Worm (Caenorhabditis elegans): Measurements from ENCODE around the gene glod-4.

DNA sequence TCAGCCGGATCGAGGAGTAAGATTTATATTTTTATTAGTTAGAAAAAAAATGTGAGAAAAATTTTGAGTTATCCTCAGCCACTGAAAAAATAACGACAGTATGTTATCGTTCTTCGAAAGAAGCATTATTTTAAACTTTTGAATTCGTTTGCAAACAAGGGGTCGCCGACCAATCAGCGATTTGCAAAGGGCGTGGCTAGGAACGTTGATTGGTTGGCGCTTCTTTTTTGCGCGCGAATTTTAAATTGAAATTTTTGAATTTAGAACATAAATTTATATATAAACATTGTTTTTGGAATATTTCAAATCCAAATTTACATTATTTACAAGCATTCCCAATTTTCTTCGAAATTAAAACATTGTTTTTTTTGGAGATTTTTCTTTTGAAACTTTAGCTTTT lies 10.2 kb upstream of the glod-4 start:
- TF ChIP-seq pha-4 (tag; optimal IDR thresholded peaks at IDR 0.05) (no peak), ceh-24 (tag; optimal IDR thresholded peaks at IDR 0.05) (no peak), lim-6 (tag; optimal IDR thresholded peaks at IDR 0.05) (no peak), ztf-16 (tag; optimal IDR thresholded peaks at IDR 0.05) (no peak)
